Fruit fly (Drosophila melanogaster) whole organism, embryonic: ENCODE measurements around the gene CG5921.

ENCODE experiments used
- CG10321 ChIP-seq: fragments of 200-800 bp; sonication (Bioruptor generic); IDR thresholded peaks from 2 replicates; pipeline ENCODE4 v1.3.6; 2022; ENCODE audit warnings: missing biosample characterization, missing genetic modification characterization
- CG12219 ChIP-seq: fragments of 200-800 bp; sonication (Bioruptor generic); optimal IDR thresholded peaks from 3 replicates; lab custom pipeline; 2018; ENCODE audit warnings: missing biosample characterization, mild to moderate bottlenecking, missing genetic modification characterization
- CG12299 ChIP-seq: fragments of 200-800 bp; sonication (Bioruptor generic); optimal IDR thresholded peaks from 2 replicates; lab custom pipeline; 2018; ENCODE audit warnings: missing biosample characterization, mild to moderate bottlenecking, missing genetic modification characterization
- CG1603 ChIP-seq: fragments of 200-800 bp; sonication (Bioruptor generic); optimal IDR thresholded peaks from 2 replicates; lab custom pipeline; 2019; ENCODE audit warnings: missing biosample characterization, mild to moderate bottlenecking, missing genetic modification characterization, moderate library complexity
- CG1647 ChIP-seq: fragments of 200-800 bp; sonication (Bioruptor generic); optimal IDR thresholded peaks from 3 replicates; lab custom pipeline; 2016; ENCODE audit warnings: missing biosample characterization, missing genetic modification characterization
- CG2202 ChIP-seq: fragments of 200-800 bp; sonication (Bioruptor generic); optimal IDR thresholded peaks from 2 replicates; lab custom pipeline; 2018; ENCODE audit warnings: missing biosample characterization, mild to moderate bottlenecking, missing genetic modification characterization
- CG31224 ChIP-seq: fragments of 200-800 bp; sonication (Bioruptor generic); IDR thresholded peaks from 2 replicates; pipeline ENCODE4 v1.3.6; 2022; ENCODE audit warnings: missing biosample characterization, missing genetic modification characterization
- CG33213 ChIP-seq: fragments of 200-800 bp; sonication (Bioruptor generic); optimal IDR thresholded peaks from 3 replicates; lab custom pipeline; 2016; ENCODE audit warnings: missing biosample characterization, missing genetic modification characterization
- CG5180 ChIP-seq: fragments of 200-800 bp; sonication (Bioruptor generic); optimal IDR thresholded peaks from 3 replicates; lab custom pipeline; 2017; ENCODE audit warnings: missing biosample characterization, missing genetic modification characterization, mild to moderate bottlenecking, moderate library complexity, missing genetic modification reagents
- CG7357 ChIP-seq: fragments of 200-800 bp; sonication (Bioruptor generic); IDR thresholded peaks from 3 replicates; pipeline ENCODE4 v1.3.6; 2022; ENCODE audit warnings: missing biosample characterization, missing genetic modification characterization
- CG7372 ChIP-seq: fragments of 200-800 bp; sonication (Bioruptor generic); IDR thresholded peaks from 2 replicates; pipeline ENCODE4 v1.3.6; 2022; ENCODE audit warnings: missing biosample characterization, missing genetic modification characterization
- CG7786 ChIP-seq: fragments of 200-800 bp; sonication (Bioruptor generic); optimal IDR thresholded peaks from 2 replicates; lab custom pipeline; 2016; ENCODE audit warnings: missing biosample characterization, missing genetic modification characterization
- CHES-1-like ChIP-seq: fragments of 200-800 bp; sonication (Bioruptor generic); optimal IDR thresholded peaks from 2 replicates; lab custom pipeline; 2016; ENCODE audit warnings: missing biosample characterization, missing genetic modification characterization
- Deaf1 ChIP-seq: fragments of 200-800 bp; optimal IDR thresholded peaks from 3 replicates; lab custom pipeline; 2019; ENCODE audit warnings: missing biosample characterization, mild to moderate bottlenecking, missing genetic modification characterization, moderate library complexity
- Dll ChIP-seq: fragments of 200-800 bp; sonication (Bioruptor generic); IDR thresholded peaks from 4 replicates; pipeline ENCODE4 v1.3.6; 2022; ENCODE audit warnings: missing biosample characterization, missing genetic modification characterization; ENCODE audit not compliant: partially characterized antibody
- Elba2 ChIP-seq: fragments of 200-800 bp; sonication (Bioruptor generic); optimal IDR thresholded peaks from 3 replicates; lab custom pipeline; 2016; ENCODE audit warnings: missing biosample characterization, missing genetic modification characterization
- HLH54F ChIP-seq: fragments of 200-800 bp; sonication (Bioruptor generic); optimal IDR thresholded peaks from 3 replicates; lab custom pipeline; 2016; ENCODE audit warnings: missing biosample characterization, missing genetic modification characterization
- HmgD ChIP-seq: fragments of 200-800 bp; sonication (Bioruptor generic); optimal IDR thresholded peaks from 3 replicates; lab custom pipeline; 2016; ENCODE audit warnings: missing biosample characterization, missing genetic modification characterization
- Hmr ChIP-seq: fragments of 200-800 bp; sonication (Bioruptor generic); optimal IDR thresholded peaks from 3 replicates; lab custom pipeline; 2017; ENCODE audit warnings: mild to moderate bottlenecking, missing biosample characterization, missing genetic modification reagents, missing genetic modification characterization
- Hr3 ChIP-seq: fragments of 200-800 bp; sonication (Bioruptor generic); optimal IDR thresholded peaks from 3 replicates; lab custom pipeline; 2016; ENCODE audit warnings: missing biosample characterization, missing genetic modification characterization
- Hr39 ChIP-seq: fragments of >200 bp; optimal IDR thresholded peaks from 2 replicates; lab custom pipeline; 2017
- Hr51 ChIP-seq, 2 experiments: fragments of 200-800 bp; sonication (Bioruptor generic); optimal IDR thresholded peaks; 2 replicates in 1 of 2; 3 replicates in 1 of 2; lab custom pipeline; 2016 to 2018; ENCODE audit warnings: missing biosample characterization in 2 of 2, missing genetic modification characterization in 2 of 2, mild to moderate bottlenecking in 1 of 2, moderate library complexity in 1 of 2
- MBD-R2 ChIP-seq: fragments of 200-800 bp; sonication (Bioruptor generic); IDR thresholded peaks from 2 replicates; pipeline ENCODE4 v1.3.6; 2022; ENCODE audit warnings: missing biosample characterization, missing genetic modification characterization
- MTF-1 ChIP-seq: fragments of 200-800 bp; sonication (Bioruptor generic); optimal IDR thresholded peaks from 2 replicates; lab custom pipeline; 2018; ENCODE audit warnings: missing biosample characterization, mild to moderate bottlenecking, missing genetic modification characterization, borderline replicate concordance
- Ptx1 ChIP-seq: fragments of 200-800 bp; sonication (Bioruptor generic); IDR thresholded peaks from 2 replicates; pipeline ENCODE4 v1.3.6; 2022; ENCODE audit warnings: missing biosample characterization, missing genetic modification characterization
- Sin3A ChIP-seq: fragments of >200 bp; optimal IDR thresholded peaks from 2 replicates; lab custom pipeline; 2018
- Six4 ChIP-seq: fragments of 200-800 bp; sonication (Bioruptor generic); optimal IDR thresholded peaks from 2 replicates; lab custom pipeline; 2016; ENCODE audit warnings: missing biosample characterization, missing genetic modification characterization
- ara ChIP-seq: fragments of 200-800 bp; sonication (Bioruptor generic); IDR thresholded peaks from 2 replicates; pipeline ENCODE4 v1.3.6; 2022; ENCODE audit warnings: missing biosample characterization, missing genetic modification characterization
- az2 ChIP-seq: fragments of 200-800 bp; sonication (Bioruptor generic); optimal IDR thresholded peaks from 3 replicates; lab custom pipeline; 2016; ENCODE audit warnings: missing biosample characterization, missing genetic modification characterization
- bbx ChIP-seq: fragments of 200-800 bp; sonication (Bioruptor generic); IDR thresholded peaks from 2 replicates; pipeline ENCODE4 v1.3.6; 2022; ENCODE audit warnings: missing biosample characterization, missing genetic modification characterization; ENCODE audit not compliant: partially characterized antibody
- cato ChIP-seq: fragments of 200-800 bp; sonication (Bioruptor generic); optimal IDR thresholded peaks from 2 replicates; lab custom pipeline; 2016; ENCODE audit warnings: missing biosample characterization, missing genetic modification characterization, borderline replicate concordance
- chm ChIP-seq: fragments of 200-800 bp; sonication (Bioruptor generic); IDR thresholded peaks from 2 replicates; pipeline ENCODE4 v1.3.6; 2022; ENCODE audit warnings: missing biosample characterization, missing genetic modification characterization
- ci ChIP-seq: fragments of 200-800 bp; sonication (Bioruptor generic); IDR thresholded peaks from 3 replicates; pipeline ENCODE4 v1.3.6; 2022; ENCODE audit warnings: missing biosample characterization, missing genetic modification characterization
- crc ChIP-seq: fragments of 200-800 bp; sonication (Bioruptor generic); optimal IDR thresholded peaks from 2 replicates; lab custom pipeline; 2016; ENCODE audit warnings: missing biosample characterization, missing genetic modification characterization
- dan ChIP-seq: fragments of 200-800 bp; sonication (Bioruptor generic); IDR thresholded peaks from 2 replicates; pipeline ENCODE4 v1.3.6; 2022; ENCODE audit warnings: missing biosample characterization, missing genetic modification characterization
- dmrt11E ChIP-seq: fragments of 200-800 bp; sonication (Bioruptor generic); optimal IDR thresholded peaks from 3 replicates; lab custom pipeline; 2018; ENCODE audit warnings: missing biosample characterization, mild to moderate bottlenecking, missing genetic modification characterization, moderate library complexity
- dpn ChIP-seq, 2 experiments: fragments of 200-800 bp; sonication (Bioruptor generic); optimal IDR thresholded peaks; 3 replicates each; lab custom pipeline; 2016; ENCODE audit warnings: missing biosample characterization in 2 of 2, missing genetic modification characterization in 2 of 2
- fd102C ChIP-seq: fragments of 200-800 bp; sonication (Bioruptor generic); optimal IDR thresholded peaks from 2 replicates; lab custom pipeline; 2018; ENCODE audit warnings: missing biosample characterization, mild to moderate bottlenecking, missing genetic modification characterization, moderate library complexity
- gcm ChIP-seq: fragments of 200-800 bp; sonication (Bioruptor generic); optimal IDR thresholded peaks from 2 replicates; lab custom pipeline; 2019; ENCODE audit warnings: missing biosample characterization, mild to moderate bottlenecking, missing genetic modification characterization, moderate library complexity
- grau ChIP-seq: fragments of 200-800 bp; optimal IDR thresholded peaks from 3 replicates; lab custom pipeline; 2019; ENCODE audit warnings: missing biosample characterization, mild to moderate bottlenecking, missing genetic modification characterization, moderate library complexity
- kay ChIP-seq: fragments of 200-800 bp; sonication (Bioruptor generic); optimal IDR thresholded peaks from 2 replicates; lab custom pipeline; 2016; ENCODE audit warnings: missing biosample characterization, missing genetic modification characterization
- ken ChIP-seq: fragments of 200-800 bp; sonication (Bioruptor generic); IDR thresholded peaks from 3 replicates; pipeline ENCODE4 v1.3.6; 2022; ENCODE audit warnings: missing biosample characterization, missing genetic modification characterization
- nerfin-1 ChIP-seq: fragments of 200-800 bp; sonication (Bioruptor generic); optimal IDR thresholded peaks from 3 replicates; lab custom pipeline; 2019; ENCODE audit warnings: missing biosample characterization, mild to moderate bottlenecking, missing genetic modification characterization, moderate library complexity
- oc ChIP-seq: fragments of 200-800 bp; sonication (Bioruptor generic); optimal IDR thresholded peaks from 2 replicates; lab custom pipeline; 2018; ENCODE audit warnings: missing biosample characterization, mild to moderate bottlenecking, missing genetic modification characterization, moderate library complexity
- odd ChIP-seq: fragments of 200-800 bp; sonication (Bioruptor generic); optimal IDR thresholded peaks from 2 replicates; lab custom pipeline; 2017; ENCODE audit warnings: missing biosample characterization, mild to moderate bottlenecking, missing genetic modification characterization
- org-1 ChIP-seq: fragments of 200-800 bp; sonication (Bioruptor generic); optimal IDR thresholded peaks from 2 replicates; lab custom pipeline; 2017; ENCODE audit warnings: missing biosample characterization, missing genetic modification characterization
- p53 ChIP-seq: fragments of 200-800 bp; sonication (Bioruptor generic); optimal IDR thresholded peaks from 2 replicates; lab custom pipeline; 2016; ENCODE audit warnings: missing biosample characterization, missing genetic modification characterization
- pzg ChIP-seq: fragments of 200-800 bp; sonication (Bioruptor generic); optimal IDR thresholded peaks from 3 replicates; lab custom pipeline; 2018; ENCODE audit warnings: missing biosample characterization, mild to moderate bottlenecking, missing genetic modification characterization, moderate library complexity
- run ChIP-seq: fragments of 200-800 bp; sonication (Bioruptor generic); optimal IDR thresholded peaks from 3 replicates; lab custom pipeline; 2018; ENCODE audit warnings: missing biosample characterization, mild to moderate bottlenecking, missing genetic modification characterization
- sd ChIP-seq: fragments of 200-800 bp; sonication (Bioruptor generic); optimal IDR thresholded peaks from 3 replicates; lab custom pipeline; 2018; ENCODE audit warnings: missing biosample characterization, mild to moderate bottlenecking, missing genetic modification characterization, moderate library complexity
- so ChIP-seq: fragments of 200-800 bp; sonication (Bioruptor generic); IDR thresholded peaks from 3 replicates; pipeline ENCODE4 v1.3.6; 2022; ENCODE audit warnings: missing biosample characterization, missing genetic modification characterization

Gene CG5921

dm6 chrX:6031692-6032091, 18.9 kb upstream of the CG5921 start (continued):
- peak; percentile 66 for TF ChIP-seq CG7786 (GFP tag; lab: Kevin White, UChicago)
- TF ChIP-seq run, result peak; percentile 61
- peak; percentile 57 for TF ChIP-seq HLH54F (GFP tag; lab: Kevin White, UChicago)
- TF ChIP-seq dan (GFP tag; lab: Robert Waterston, UW), result peak; percentile 24; the same call in 1 of the 2 replicates
- peak; percentile 37 for TF ChIP-seq HmgD (GFP tag; lab: Kevin White, UChicago)
- peak; percentile 76 for TF ChIP-seq Hmr
- peak; percentile 56 for TF ChIP-seq Hr3 (GFP tag; lab: Kevin White, UChicago)
- peak; percentile 45 for TF ChIP-seq fd102C (GFP tag; lab: Kevin White, UChicago)
- peak; percentile 92 for TF ChIP-seq ci (GFP tag; lab: Robert Waterston, UW)
- TF ChIP-seq org-1 (GFP tag; lab: Kevin White, UChicago), result peak; percentile 80
- no peak for TF ChIP-seq bbx (GFP tag; lab: Robert Waterston, UW)
- TF ChIP-seq oc (tag; lab: Kevin White, UChicago), result peak; percentile 32
- peak; percentile 62 to 76 for TF ChIP-seq dpn (GFP tag; optimal IDR thresholded peaks at IDR 0.05; lab: Kevin White, UChicago)
- TF ChIP-seq ara (GFP tag; lab: Robert Waterston, UW), result peak; percentile 84
- peak; percentile 30 for TF ChIP-seq cato (GFP tag; lab: Kevin White, UChicago)
- TF ChIP-seq MTF-1, result peak; percentile 61
- TF ChIP-seq p53 (GFP tag; lab: Kevin White, UChicago), result peak; percentile 21
- TF ChIP-seq Ptx1 (GFP tag; lab: Robert Waterston, UW), result peak; percentile 80
- TF ChIP-seq CG12219, result peak; percentile 78
- TF ChIP-seq CG12299, result peak; percentile 74
- no peak for TF ChIP-seq Hr39
- peak; percentile 78 for TF ChIP-seq nerfin-1
- TF ChIP-seq sd (tag; lab: Kevin White, UChicago), result peak; percentile 19
- TF ChIP-seq Dll (GFP tag; lab: Robert Waterston, UW), result no peak
- no peak for TF ChIP-seq Elba2 (GFP tag; lab: Kevin White, UChicago)
- TF ChIP-seq CG10321 (GFP tag; lab: Robert Waterston, UW), result no peak
- no peak for TF ChIP-seq Sin3A (lab: Kevin White, UChicago)
- TF ChIP-seq MBD-R2, result peak; percentile 40; the same call in 1 of the 2 replicates
- TF ChIP-seq CG1603, result peak; percentile 90
- peak; percentile 86; the same call in 1 of the 2 replicates for TF ChIP-seq chm (GFP tag; lab: Robert Waterston, UW)
- no peak for TF ChIP-seq pzg (GFP tag; lab: Kevin White, UChicago)
- TF ChIP-seq CG7372 (GFP tag; lab: Robert Waterston, UW), result peak; percentile 55; the same call in 1 of the 2 replicates
- TF ChIP-seq CG1647 (GFP tag; lab: Kevin White, UChicago), result peak; percentile 47
- peak; percentile 63 for TF ChIP-seq CHES-1-like (GFP tag; lab: Kevin White, UChicago)
- peak; percentile 79 for TF ChIP-seq grau (tag; lab: Kevin White, UChicago)
- peak; percentile 64 for TF ChIP-seq CG2202
- peak; percentile 79 for TF ChIP-seq odd (GFP tag; lab: Kevin White, UChicago)
- no peak for TF ChIP-seq CG7357
- peak; percentile 41 for TF ChIP-seq Deaf1
- peak; percentile 83 for TF ChIP-seq dmrt11E
- TF ChIP-seq kay, result peak; percentile 64
- TF ChIP-seq crc (GFP tag; lab: Kevin White, UChicago), result peak; percentile 68
- TF ChIP-seq CG31224 (GFP tag; lab: Robert Waterston, UW), result peak; percentile 51
- TF ChIP-seq CG5180, result peak; percentile 67
- peak; percentile 69 for TF ChIP-seq Six4 (GFP tag; lab: Kevin White, UChicago)
- TF ChIP-seq Hr51 (GFP tag; optimal IDR thresholded peaks at IDR 0.05; lab: Kevin White, UChicago), result peak; percentile 67 to 69
- TF ChIP-seq so, result peak; percentile 71; the same call in 2 of the 3 replicates
- peak; percentile 84 for TF ChIP-seq ken (GFP tag; lab: Robert Waterston, UW)
- peak; percentile 53 for TF ChIP-seq CG33213
- TF ChIP-seq gcm (GFP tag; lab: Kevin White, UChicago), result peak; percentile 76
- peak; percentile 82 for TF ChIP-seq az2
